Fruit fly (Drosophila melanogaster) whole organism, embryonic: Measurements from ENCODE around the gene fliI.

ENCODE experiments used
- Asciz ChIP-seq: fragments of 200-800 bp; sonication (Bioruptor generic); optimal IDR thresholded peaks from 2 replicates; lab custom pipeline; 2017; ENCODE audit warnings: missing biosample characterization, mild to moderate bottlenecking, missing genetic modification characterization, missing genetic modification reagents
- B-H2 ChIP-seq: fragments of 200-800 bp; sonication (Bioruptor generic); optimal IDR thresholded peaks from 2 replicates; lab custom pipeline; 2018; ENCODE audit warnings: missing biosample characterization, mild to moderate bottlenecking, missing genetic modification characterization
- Bteb2 ChIP-seq: fragments of 200-800 bp; sonication (Bioruptor generic); optimal IDR thresholded peaks from 2 replicates; lab custom pipeline; 2016; ENCODE audit warnings: missing biosample characterization, missing genetic modification characterization
- CG10431 ChIP-seq: fragments of 200-800 bp; sonication (Bioruptor generic); optimal IDR thresholded peaks from 3 replicates; lab custom pipeline; 2018; ENCODE audit warnings: missing biosample characterization, mild to moderate bottlenecking, missing genetic modification characterization
- CG11723 ChIP-seq: fragments of 200-800 bp; sonication (Bioruptor generic); optimal IDR thresholded peaks from 2 replicates; lab custom pipeline; 2017; ENCODE audit warnings: missing biosample characterization, mild to moderate bottlenecking, missing genetic modification characterization
- CG12104 ChIP-seq: fragments of 200-800 bp; sonication (Bioruptor generic); optimal IDR thresholded peaks from 3 replicates; lab custom pipeline; 2016; ENCODE audit warnings: missing biosample characterization, missing genetic modification characterization
- CG14014 ChIP-seq: fragments of 200-800 bp; sonication (Bioruptor generic); IDR thresholded peaks from 2 replicates; pipeline ENCODE4 v1.3.6; 2022; ENCODE audit warnings: missing biosample characterization, missing genetic modification characterization
- CG14441 ChIP-seq: fragments of 200-800 bp; sonication (Bioruptor generic); IDR thresholded peaks from 2 replicates; pipeline ENCODE4 v1.3.6; 2022; ENCODE audit warnings: missing biosample characterization, missing genetic modification characterization
- CG1603 ChIP-seq: fragments of 200-800 bp; sonication (Bioruptor generic); optimal IDR thresholded peaks from 2 replicates; lab custom pipeline; 2019; ENCODE audit warnings: missing biosample characterization, mild to moderate bottlenecking, missing genetic modification characterization, moderate library complexity
- CG17361 ChIP-seq: fragments of 200-800 bp; sonication (Bioruptor generic); IDR thresholded peaks from 3 replicates; pipeline ENCODE4 v1.3.6; 2022; ENCODE audit warnings: missing biosample characterization, missing genetic modification characterization
- CG17385 ChIP-seq: fragments of 200-800 bp; sonication (Bioruptor generic); optimal IDR thresholded peaks from 3 replicates; lab custom pipeline; 2018; ENCODE audit warnings: missing biosample characterization, mild to moderate bottlenecking, missing genetic modification characterization
- CG17829 ChIP-seq: fragments of 200-800 bp; optimal IDR thresholded peaks from 2 replicates; lab custom pipeline; 2019; ENCODE audit warnings: missing biosample characterization, mild to moderate bottlenecking, missing genetic modification characterization, moderate library complexity
- CG2199 ChIP-seq: fragments of 200-800 bp; sonication (Bioruptor generic); IDR thresholded peaks from 3 replicates; pipeline ENCODE4 v1.3.6; 2022; ENCODE audit warnings: missing biosample characterization, missing genetic modification characterization
- CG2202 ChIP-seq: fragments of 200-800 bp; sonication (Bioruptor generic); optimal IDR thresholded peaks from 2 replicates; lab custom pipeline; 2018; ENCODE audit warnings: missing biosample characterization, mild to moderate bottlenecking, missing genetic modification characterization
- CG30403 ChIP-seq: fragments of 200-800 bp; sonication (Bioruptor generic); optimal IDR thresholded peaks from 3 replicates; lab custom pipeline; 2016; ENCODE audit warnings: missing biosample characterization, missing genetic modification characterization
- CG31365 ChIP-seq: fragments of 200-800 bp; sonication (Bioruptor generic); optimal IDR thresholded peaks from 2 replicates; lab custom pipeline; 2018; ENCODE audit warnings: missing biosample characterization, mild to moderate bottlenecking, missing genetic modification characterization
- CG4360 ChIP-seq: fragments of 200-800 bp; sonication (Bioruptor generic); IDR thresholded peaks from 2 replicates; pipeline ENCODE4 v1.3.6; 2022; ENCODE audit warnings: missing biosample characterization, missing genetic modification characterization
- CG7271 ChIP-seq: fragments of 200-800 bp; sonication (Bioruptor generic); optimal IDR thresholded peaks from 2 replicates; lab custom pipeline; 2018; ENCODE audit warnings: missing biosample characterization, mild to moderate bottlenecking, missing genetic modification characterization, moderate library complexity
- CG7357 ChIP-seq: fragments of 200-800 bp; sonication (Bioruptor generic); IDR thresholded peaks from 3 replicates; pipeline ENCODE4 v1.3.6; 2022; ENCODE audit warnings: missing biosample characterization, missing genetic modification characterization
- CG8089 ChIP-seq: fragments of 200-800 bp; sonication (Bioruptor generic); optimal IDR thresholded peaks from 3 replicates; lab custom pipeline; 2016; ENCODE audit warnings: missing biosample characterization, missing genetic modification characterization
- CG8281 ChIP-seq: fragments of 200-800 bp; sonication (Bioruptor generic); optimal IDR thresholded peaks from 2 replicates; lab custom pipeline; 2018; ENCODE audit warnings: missing biosample characterization, mild to moderate bottlenecking, missing genetic modification characterization, moderate library complexity
- CG8359 ChIP-seq: fragments of 200-800 bp; sonication (Bioruptor generic); optimal IDR thresholded peaks from 2 replicates; lab custom pipeline; 2017; ENCODE audit warnings: missing biosample characterization, mild to moderate bottlenecking, missing genetic modification characterization, borderline replicate concordance
- Elba2 ChIP-seq: fragments of 200-800 bp; sonication (Bioruptor generic); optimal IDR thresholded peaks from 3 replicates; lab custom pipeline; 2016; ENCODE audit warnings: missing biosample characterization, missing genetic modification characterization
- Ets97D ChIP-seq: fragments of 200-800 bp; sonication (Bioruptor generic); optimal IDR thresholded peaks from 3 replicates; lab custom pipeline; 2016; ENCODE audit warnings: missing biosample characterization, missing genetic modification characterization
- Fer3 ChIP-seq: fragments of 200-800 bp; sonication (Bioruptor generic); optimal IDR thresholded peaks from 2 replicates; lab custom pipeline; 2018; ENCODE audit warnings: missing biosample characterization, mild to moderate bottlenecking, missing genetic modification characterization, moderate library complexity
- HLH4C ChIP-seq: fragments of 200-800 bp; sonication (Bioruptor generic); IDR thresholded peaks from 3 replicates; pipeline ENCODE4 v1.3.6; 2022; ENCODE audit warnings: missing biosample characterization, missing genetic modification characterization; ENCODE audit not compliant: partially characterized antibody
- Meics ChIP-seq: fragments of 200-800 bp; sonication (Bioruptor generic); optimal IDR thresholded peaks from 2 replicates; lab custom pipeline; 2017; ENCODE audit warnings: missing biosample characterization, mild to moderate bottlenecking, missing genetic modification characterization
- Spps ChIP-seq: fragments of 200-800 bp; sonication (Bioruptor generic); optimal IDR thresholded peaks from 2 replicates; lab custom pipeline; 2018; ENCODE audit warnings: missing biosample characterization, mild to moderate bottlenecking, missing genetic modification characterization
- Vsx1 ChIP-seq: fragments of 200-800 bp; sonication (Bioruptor generic); optimal IDR thresholded peaks from 2 replicates; lab custom pipeline; 2017; ENCODE audit warnings: missing biosample characterization, mild to moderate bottlenecking, missing genetic modification characterization, missing genetic modification reagents
- ase ChIP-seq: fragments of 200-800 bp; sonication (Bioruptor generic); IDR thresholded peaks from 3 replicates; pipeline ENCODE4 v1.3.6; 2022; ENCODE audit warnings: missing biosample characterization, missing genetic modification characterization
- bsh ChIP-seq, 2 experiments: fragments of 200-800 bp; sonication (Bioruptor generic); optimal IDR thresholded peaks; 2 replicates each; lab custom pipeline; 2017 to 2018; ENCODE audit warnings: mild to moderate bottlenecking in 2 of 2, missing biosample characterization in 2 of 2, missing genetic modification characterization in 2 of 2, moderate library complexity in 1 of 2
- btn ChIP-seq: fragments of 200-800 bp; sonication (Bioruptor generic); optimal IDR thresholded peaks from 2 replicates; lab custom pipeline; 2016; ENCODE audit warnings: missing biosample characterization, missing genetic modification characterization
- crp ChIP-seq, 2 experiments: fragments of 200-800 bp; sonication (Bioruptor generic); optimal IDR thresholded peaks; 2 replicates in 1 of 2; 3 replicates in 1 of 2; lab custom pipeline; 2017; ENCODE audit warnings: missing biosample characterization in 2 of 2, missing genetic modification characterization in 2 of 2, mild to moderate bottlenecking in 1 of 2, moderate library complexity in 1 of 2
- da ChIP-seq: fragments of 200-800 bp; sonication (Bioruptor generic); optimal IDR thresholded peaks from 2 replicates; lab custom pipeline; 2016; ENCODE audit warnings: missing biosample characterization, missing genetic modification characterization
- dpn ChIP-seq, 2 experiments: fragments of 200-800 bp; sonication (Bioruptor generic); optimal IDR thresholded peaks; 3 replicates each; lab custom pipeline; 2016; ENCODE audit warnings: missing biosample characterization in 2 of 2, missing genetic modification characterization in 2 of 2
- emc ChIP-seq: fragments of 200-800 bp; sonication (Bioruptor generic); optimal IDR thresholded peaks from 2 replicates; lab custom pipeline; 2016; ENCODE audit warnings: missing biosample characterization, missing genetic modification characterization
- jing ChIP-seq: fragments of 200-800 bp; sonication (Bioruptor generic); optimal IDR thresholded peaks from 2 replicates; lab custom pipeline; 2018; ENCODE audit warnings: missing biosample characterization, mild to moderate bottlenecking, missing genetic modification characterization
- klu ChIP-seq: fragments of 200-800 bp; sonication (Bioruptor generic); IDR thresholded peaks from 2 replicates; pipeline ENCODE4 v1.3.6; 2022; ENCODE audit warnings: missing biosample characterization, missing genetic modification characterization
- lab ChIP-seq: fragments of 200-800 bp; sonication (Bioruptor generic); optimal IDR thresholded peaks from 3 replicates; lab custom pipeline; 2017; ENCODE audit warnings: missing biosample characterization, missing genetic modification characterization, mild to moderate bottlenecking, moderate library complexity, missing genetic modification reagents
- mirr ChIP-seq: fragments of 200-800 bp; sonication (Bioruptor generic); optimal IDR thresholded peaks from 3 replicates; lab custom pipeline; 2018; ENCODE audit warnings: missing biosample characterization, mild to moderate bottlenecking, missing genetic modification characterization
- pb ChIP-seq: fragments of 200-800 bp; sonication (Bioruptor generic); optimal IDR thresholded peaks from 3 replicates; lab custom pipeline; 2016; ENCODE audit warnings: missing biosample characterization, missing genetic modification characterization
- pfk ChIP-seq: fragments of 200-800 bp; sonication (Bioruptor generic); optimal IDR thresholded peaks from 2 replicates; lab custom pipeline; 2018; ENCODE audit warnings: missing biosample characterization, mild to moderate bottlenecking, missing genetic modification characterization, moderate library complexity
- prd ChIP-seq, 3 experiments: fragments of >200 bp in 2 of 3; fragments of 200-800 bp in 1 of 3; sonication (Bioruptor generic) in 1 of 3; optimal IDR thresholded peaks in 2 of 3; IDR thresholded peaks in 1 of 3; 2 replicates in 2 of 3; 3 replicates in 1 of 3; pipeline versions ENCODE4 v1.3.6 to Lab custom; 2017 to 2022; ENCODE audit warnings: missing biosample characterization in 1 of 3, missing genetic modification characterization in 1 of 3
- sd ChIP-seq: fragments of 200-800 bp; sonication (Bioruptor generic); optimal IDR thresholded peaks from 3 replicates; lab custom pipeline; 2018; ENCODE audit warnings: missing biosample characterization, mild to moderate bottlenecking, missing genetic modification characterization, moderate library complexity
- tio ChIP-seq: fragments of 200-800 bp; sonication (Bioruptor generic); optimal IDR thresholded peaks from 2 replicates; lab custom pipeline; 2017; ENCODE audit warnings: missing biosample characterization, missing genetic modification characterization, inconsistent platforms
- trh ChIP-seq: fragments of 200-800 bp; sonication (Bioruptor generic); optimal IDR thresholded peaks from 2 replicates; lab custom pipeline; 2016; ENCODE audit warnings: missing biosample characterization, missing genetic modification characterization
- unpg ChIP-seq: fragments of 200-800 bp; sonication (Bioruptor generic); optimal IDR thresholded peaks from 3 replicates; lab custom pipeline; 2018; ENCODE audit warnings: missing biosample characterization, mild to moderate bottlenecking, missing genetic modification characterization, moderate library complexity
- zen ChIP-seq: fragments of 200-800 bp; sonication (Bioruptor generic); optimal IDR thresholded peaks from 3 replicates; lab custom pipeline; 2018; ENCODE audit warnings: missing biosample characterization, mild to moderate bottlenecking, missing genetic modification characterization, moderate library complexity

Gene fliI

DNA sequence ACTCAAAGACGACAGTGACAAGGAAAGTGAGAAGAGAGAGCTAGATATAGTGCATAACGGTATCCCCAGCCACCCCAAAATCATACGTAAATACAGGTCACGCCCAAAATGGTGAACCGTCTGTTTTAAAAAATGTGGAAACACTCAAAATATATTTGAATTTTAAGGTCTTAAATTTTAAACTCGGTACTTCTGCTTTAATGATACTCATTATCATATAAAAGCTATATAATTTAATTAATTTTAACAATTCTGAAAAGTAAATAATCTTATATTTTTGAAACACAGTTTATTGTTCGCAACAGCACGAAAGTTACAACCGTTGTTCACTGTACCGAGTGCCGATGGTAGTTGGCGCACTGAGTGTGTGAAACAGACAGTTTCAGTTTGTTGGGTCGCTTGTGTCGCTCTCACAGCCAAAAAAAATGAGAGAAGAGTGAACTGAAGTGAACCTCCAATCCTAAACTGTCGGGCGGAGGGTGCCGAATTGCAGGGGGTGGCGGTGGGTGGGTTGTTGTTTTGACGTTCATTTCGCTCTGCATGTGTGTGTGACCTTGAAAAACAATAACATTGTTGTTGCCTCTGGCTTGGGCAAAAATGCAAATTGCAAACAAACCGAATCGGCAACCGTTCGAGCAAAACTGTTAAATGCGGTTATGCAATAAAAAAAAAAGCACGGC lies 26.9 kb downstream of the fliI start (continued):
- TF ChIP-seq sd (peak; percentile 77), CG7271 (no peak), trh (GFP tag; lab: Kevin White, UChicago) (peak; percentile 74), CG1603 (tag; lab: Kevin White, UChicago) (peak; percentile 46), CG12104 (peak; percentile 85), Ets97D (GFP tag; lab: Kevin White, UChicago) (no peak), prd (optimal IDR thresholded peaks at IDR 0.05; lab: Kevin White, UChicago) (no peak), prd (GFP tag; IDR thresholded peaks at IDR 0.05; lab: Robert Waterston, UW) (peak; percentile 90), B-H2 (GFP tag; lab: Kevin White, UChicago) (peak; percentile 93), zen (tag; lab: Kevin White, UChicago) (peak; percentile 74), CG8359 (GFP tag; lab: Kevin White, UChicago) (peak; percentile 63), tio (GFP tag; lab: Kevin White, UChicago) (peak; percentile 91), btn (GFP tag; lab: Kevin White, UChicago) (no peak), jing (GFP tag; lab: Kevin White, UChicago) (peak; percentile 73), CG31365 (tag; lab: Kevin White, UChicago) (peak; percentile 37), CG7357 (GFP tag; lab: Robert Waterston, UW) (peak; percentile 82; the same call in 2 of the 3 replicates), HLH4C (GFP tag; lab: Robert Waterston, UW) (no peak), CG8281 (tag; lab: Kevin White, UChicago) (peak; percentile 77), ase (GFP tag; lab: Robert Waterston, UW) (peak; percentile 80), CG14441 (GFP tag; lab: Robert Waterston, UW) (peak; percentile 82), Fer3 (tag; lab: Kevin White, UChicago) (peak; percentile 93), CG14014 (peak; percentile 86), emc (GFP tag; lab: Kevin White, UChicago) (no peak), lab (peak; percentile 97), CG8089 (GFP tag; lab: Kevin White, UChicago) (peak; percentile 1), Meics (GFP tag; lab: Kevin White, UChicago) (peak; percentile 95), Asciz (GFP tag; lab: Kevin White, UChicago) (peak; percentile 88), da (GFP tag; lab: Kevin White, UChicago) (no peak), CG10431 (peak; percentile 78), CG2199 (GFP tag; lab: Robert Waterston, UW) (0 out of 3 replicates have a peak, but pooled peaks have one; percentile 61), CG4360 (GFP tag; lab: Robert Waterston, UW) (peak; percentile 37; the same call in 1 of the 2 replicates), klu (GFP tag; lab: Robert Waterston, UW) (peak; percentile 84), crp (GFP tag; optimal IDR thresholded peaks at IDR 0.05; lab: Kevin White, UChicago) (peak in 1 of 2 experiments; percentile 57), Bteb2 (peak; percentile 11), bsh (GFP tag; optimal IDR thresholded peaks at IDR 0.05; lab: Kevin White, UChicago) (peak; percentile 48 to 90), CG30403 (GFP tag; lab: Kevin White, UChicago) (peak; percentile 92), dpn (GFP tag; optimal IDR thresholded peaks at IDR 0.05; lab: Kevin White, UChicago) (peak; percentile 45 to 90), CG17385 (GFP tag; lab: Kevin White, UChicago) (peak; percentile 90), unpg (peak; percentile 91), CG17829 (peak; percentile 89), Elba2 (GFP tag; lab: Kevin White, UChicago) (no peak), pfk (peak; percentile 2), Spps (tag; lab: Kevin White, UChicago) (peak; percentile 78), pb (GFP tag; lab: Kevin White, UChicago) (no peak), mirr (peak; percentile 47), CG2202 (tag; lab: Kevin White, UChicago) (peak; percentile 78), Vsx1 (GFP tag; lab: Kevin White, UChicago) (peak; percentile 84), CG17361 (GFP tag; lab: Robert Waterston, UW) (peak; percentile 94), CG11723 (GFP tag; lab: Kevin White, UChicago) (peak; percentile 82)
